Worm (Caenorhabditis elegans) whole organism, L4 larva: ENCODE measurements around the gene fbxa-135.

ENCODE experiments used
- F10B5.3 ChIP-seq: sonication (generic microtip); optimal IDR thresholded peaks from 2 replicates; lab custom pipeline; 2016; ENCODE audit warnings: mild to moderate bottlenecking, missing genetic modification characterization, missing compliant biosample characterization
- F49E8.2 ChIP-seq: sonication (generic microtip); optimal IDR thresholded peaks from 2 replicates; lab custom pipeline; 2016; ENCODE audit warnings: missing compliant biosample characterization, mild to moderate bottlenecking, missing genetic modification characterization, borderline replicate concordance
- T20F7.1 ChIP-seq: fragments of 200-800 bp; sonication (Bioruptor generic); optimal IDR thresholded peaks from 2 replicates; lab custom pipeline; 2018; ENCODE audit warnings: mild to moderate bottlenecking, missing genetic modification characterization, missing compliant biosample characterization
- Y105C5A.15 ChIP-seq: fragments of 200-800 bp; sonication (Bioruptor generic); IDR thresholded peaks from 2 replicates; pipeline ENCODE4 v1.3.6; 2022; ENCODE audit warnings: missing genetic modification characterization, missing compliant biosample characterization
- Y48G9A.11 ChIP-seq: fragments of 200-800 bp; sonication (Bioruptor generic); IDR thresholded peaks from 2 replicates; pipeline ENCODE4 v1.3.6; 2022; ENCODE audit warnings: missing genetic modification reagents, missing genetic modification characterization, missing compliant biosample characterization
- Y75B8A.6 ChIP-seq: fragments of 200-800 bp; sonication (Bioruptor generic); IDR thresholded peaks from 2 replicates; pipeline ENCODE4 v1.3.6; 2022; ENCODE audit warnings: missing genetic modification reagents, missing genetic modification characterization, missing compliant biosample characterization
- ama-1 ChIP-seq: fragments of 150-350 bp; optimal IDR thresholded peaks from 2 replicates; lab custom pipeline; 2014; ENCODE audit warnings: inconsistent platforms, mixed read lengths
- ceh-20 ChIP-seq: fragments of 200-800 bp; sonication (Bioruptor generic); IDR thresholded peaks from 2 replicates; pipeline ENCODE4 v1.3.6; 2022; ENCODE audit warnings: missing genetic modification reagents, missing genetic modification characterization, missing compliant biosample characterization
- ceh-28 ChIP-seq: fragments of 150-350 bp; optimal IDR thresholded peaks from 2 replicates; lab custom pipeline; 2014; ENCODE audit warnings: missing biosample characterization, missing genetic modification reagents, missing genetic modification characterization
- ctbp-1 ChIP-seq: fragments of 200-800 bp; sonication (Bioruptor generic); IDR thresholded peaks from 2 replicates; pipeline ENCODE4 v1.3.6; 2022; ENCODE audit warnings: missing genetic modification reagents, missing genetic modification characterization, missing compliant biosample characterization
- daf-8 ChIP-seq: fragments of 200-800 bp; sonication (Bioruptor generic); IDR thresholded peaks from 2 replicates; pipeline ENCODE4 v1.3.6; 2022; ENCODE audit warnings: missing genetic modification characterization, missing compliant biosample characterization
- dmd-6 ChIP-seq: fragments of 200-800 bp; sonication (Bioruptor generic); IDR thresholded peaks from 2 replicates; pipeline ENCODE4 v1.3.6; 2022; ENCODE audit warnings: missing genetic modification reagents, missing genetic modification characterization, missing compliant biosample characterization
- dmd-8 ChIP-seq: fragments of 200-800 bp; sonication (Bioruptor generic); IDR thresholded peaks from 2 replicates; pipeline ENCODE4 v1.3.6; 2022; ENCODE audit warnings: missing genetic modification characterization, missing compliant biosample characterization
- dve-1 ChIP-seq: sonication (generic microtip); optimal IDR thresholded peaks from 2 replicates; lab custom pipeline; 2017; ENCODE audit warnings: antibody characterized with exemption, mild to moderate bottlenecking, missing genetic modification characterization, missing compliant biosample characterization; ENCODE audit not compliant: insufficient read depth
- hif-1 ChIP-seq, 2 experiments: sonication (generic microtip); optimal IDR thresholded peaks; 2 replicates each; lab custom pipeline; 2016 to 2017; ENCODE audit warnings: missing compliant biosample characterization in 2 of 2, missing genetic modification characterization in 2 of 2, missing genetic modification reagents in 2 of 2, missing genotype in 2 of 2, mild to moderate bottlenecking in 1 of 2
- jun-1 ChIP-seq: fragments of 150-350 bp; optimal IDR thresholded peaks from 2 replicates; lab custom pipeline; 2014; ENCODE audit warnings: missing biosample characterization, missing genetic modification reagents, missing genetic modification characterization
- lin-1 ChIP-seq: fragments of 200-800 bp; sonication (Bioruptor generic); IDR thresholded peaks from 2 replicates; pipeline ENCODE4 v1.3.6; 2022; ENCODE audit warnings: missing genetic modification reagents, missing genetic modification characterization, missing compliant biosample characterization
- lin-38 ChIP-seq: fragments of 200-800 bp; sonication (Bioruptor generic); IDR thresholded peaks from 2 replicates; pipeline ENCODE4 v1.3.6; 2022; ENCODE audit warnings: missing genetic modification reagents, missing genetic modification characterization, missing compliant biosample characterization
- lin-39 ChIP-seq: fragments of 150-350 bp; optimal IDR thresholded peaks from 2 replicates; lab custom pipeline; 2014; ENCODE audit warnings: missing biosample characterization, missing genetic modification reagents, missing genetic modification characterization
- lir-3 ChIP-seq: sonication (generic microtip); optimal IDR thresholded peaks from 2 replicates; lab custom pipeline; 2016; ENCODE audit warnings: mild to moderate bottlenecking, missing genetic modification characterization, missing compliant biosample characterization
- lsy-2 ChIP-seq, 2 experiments: fragments of 150-350 bp in 1 of 2; sonication (generic microtip) in 1 of 2; optimal IDR thresholded peaks; 2 replicates each; lab custom pipeline; 2014 to 2017; ENCODE audit warnings: missing biosample characterization in 2 of 2, missing genetic modification characterization in 2 of 2
- madf-5 ChIP-seq, 2 experiments: fragments of 200-800 bp; sonication (Bioruptor generic); IDR thresholded peaks; 2 replicates each; pipeline ENCODE4 v1.3.6; 2022; ENCODE audit warnings: missing compliant biosample characterization in 2 of 2, missing genetic modification characterization in 2 of 2
- mdt-29 ChIP-seq: fragments of 200-800 bp; sonication (Bioruptor generic); IDR thresholded peaks from 2 replicates; pipeline ENCODE4 v1.3.6; 2022; ENCODE audit warnings: missing genetic modification reagents, missing genetic modification characterization, missing compliant biosample characterization
- mep-1 ChIP-seq: fragments of 150-350 bp; sonication (generic microtip); optimal IDR thresholded peaks from 3 replicates; lab custom pipeline; 2014; ENCODE audit warnings: missing biosample characterization, missing genetic modification characterization
- mes-2 ChIP-seq: sonication (generic microtip); optimal IDR thresholded peaks from 2 replicates; lab custom pipeline; 2016; ENCODE audit warnings: missing genotype, mild to moderate bottlenecking, missing genetic modification characterization, missing compliant biosample characterization; ENCODE audit not compliant: poor library complexity, severe bottlenecking
- nhr-102 ChIP-seq: sonication (generic microtip); optimal IDR thresholded peaks from 2 replicates; lab custom pipeline; 2016; ENCODE audit warnings: mild to moderate bottlenecking, missing genetic modification characterization, moderate library complexity, missing compliant biosample characterization
- nhr-11 ChIP-seq: fragments of 150-350 bp; optimal IDR thresholded peaks from 2 replicates; lab custom pipeline; 2014; ENCODE audit warnings: missing biosample characterization, missing genetic modification characterization
- nhr-237 ChIP-seq: sonication (generic microtip); optimal IDR thresholded peaks from 2 replicates; lab custom pipeline; 2017; ENCODE audit warnings: missing biosample characterization, missing genetic modification characterization
- nhr-42 ChIP-seq: fragments of 200-800 bp; sonication (Bioruptor generic); IDR thresholded peaks from 2 replicates; pipeline ENCODE4 v1.3.6; 2022; ENCODE audit warnings: missing genetic modification characterization, missing compliant biosample characterization
- nhr-6 ChIP-seq: fragments of 150-350 bp; optimal IDR thresholded peaks from 2 replicates; lab custom pipeline; 2014; ENCODE audit warnings: missing biosample characterization, missing genetic modification characterization
- nhr-76 ChIP-seq: fragments of 150-350 bp; optimal IDR thresholded peaks from 2 replicates; lab custom pipeline; 2014; ENCODE audit warnings: missing biosample characterization, missing genetic modification characterization
- rbr-2 ChIP-seq: sonication (generic microtip); optimal IDR thresholded peaks from 2 replicates; lab custom pipeline; 2016; ENCODE audit warnings: missing genotype, missing genetic modification characterization, missing compliant biosample characterization
- snpc-4 ChIP-seq: fragments of 150-350 bp; optimal IDR thresholded peaks from 2 replicates; lab custom pipeline; 2014; ENCODE audit warnings: missing biosample characterization, missing genetic modification characterization
- spr-3 ChIP-seq: fragments of 200-800 bp; sonication (Bioruptor generic); optimal IDR thresholded peaks from 2 replicates; lab custom pipeline; 2018; ENCODE audit warnings: mild to moderate bottlenecking, missing genetic modification characterization, missing compliant biosample characterization
- tra-1 ChIP-seq: fragments of 200-800 bp; sonication (Bioruptor generic); IDR thresholded peaks from 2 replicates; pipeline ENCODE4 v1.3.6; 2022; ENCODE audit warnings: missing genetic modification reagents, missing genetic modification characterization, missing compliant biosample characterization
- unc-130 ChIP-seq: sonication (generic microtip); optimal IDR thresholded peaks from 2 replicates; lab custom pipeline; 2016; ENCODE audit warnings: missing genetic modification reagents, missing genetic modification characterization, missing compliant biosample characterization
- unc-62 ChIP-seq, 3 experiments: fragments of 150-350 bp in 1 of 3; sonication (generic microtip); optimal IDR thresholded peaks in 2 of 3; peaks in 1 of 3; 1 replicate in 1 of 3; 2 replicates in 2 of 3; lab custom pipeline; 2014 to 2017; ENCODE audit warnings: missing biosample characterization in 3 of 3, missing genetic modification characterization in 3 of 3, missing genetic modification reagents in 3 of 3, missing genotype in 1 of 3
- vab-7 ChIP-seq: fragments of 200-800 bp; sonication (Bioruptor generic); IDR thresholded peaks from 2 replicates; pipeline ENCODE4 v1.3.6; 2022; ENCODE audit warnings: missing genetic modification reagents, missing genetic modification characterization, missing compliant biosample characterization
- zfp-3 ChIP-seq: fragments of 200-800 bp; sonication (Bioruptor generic); conservative IDR thresholded peaks from 2 replicates; pipeline ENCODE4 v1.3.6; 2022; ENCODE audit warnings: missing genetic modification reagents, missing genetic modification characterization, missing compliant biosample characterization

fbxa-135 gene

ce11 chrV:15395347-15395746 lies 6.7 kb upstream of the fbxa-135 start, which contains the start of gene cyb-3:
Gene cyb-3 (plus strand): TSS chrV:15395696.
- 0 out of 2 replicates have a peak, but pooled peaks have one; percentile 32 for TF ChIP-seq Y48G9A.11 (GFP tag; lab: Robert Waterston, UW)
- peak; percentile 30 for TF ChIP-seq unc-130
- TF ChIP-seq lir-3: no peak
- TF ChIP-seq lin-38 (GFP tag; lab: Robert Waterston, UW): peak; percentile 90

ce11 chrV:15397139-15397538 lies 4.9 kb upstream of the fbxa-135 start:
- TF ChIP-seq nhr-6 (no peak), ceh-20 (GFP tag; lab: Robert Waterston, UW) (no peak), lin-39 (no peak), mes-2 (tag; lab: Kevin White, UChicago) (no peak), nhr-76 (tag; lab: Kevin White, UChicago) (no peak), daf-8 (GFP tag; lab: Robert Waterston, UW) (no peak), mep-1 (tag; lab: Kevin White, UChicago) (no peak), dmd-8 (GFP tag; lab: Robert Waterston, UW) (no peak), lsy-2 (tag; optimal IDR thresholded peaks at IDR 0.05; lab: Kevin White, UChicago) (no peak), nhr-237 (no peak), lin-1 (no peak), Y105C5A.15 (GFP tag; lab: Robert Waterston, UW) (no peak), vab-7 (GFP tag; lab: Robert Waterston, UW) (no peak), rbr-2 (no peak), T20F7.1 (GFP tag; lab: Kevin White, UChicago) (no peak), zfp-3 (GFP tag; lab: Robert Waterston, UW) (no peak), F10B5.3 (no peak), nhr-11 (tag; lab: Kevin White, UChicago) (no peak)

DNA sequence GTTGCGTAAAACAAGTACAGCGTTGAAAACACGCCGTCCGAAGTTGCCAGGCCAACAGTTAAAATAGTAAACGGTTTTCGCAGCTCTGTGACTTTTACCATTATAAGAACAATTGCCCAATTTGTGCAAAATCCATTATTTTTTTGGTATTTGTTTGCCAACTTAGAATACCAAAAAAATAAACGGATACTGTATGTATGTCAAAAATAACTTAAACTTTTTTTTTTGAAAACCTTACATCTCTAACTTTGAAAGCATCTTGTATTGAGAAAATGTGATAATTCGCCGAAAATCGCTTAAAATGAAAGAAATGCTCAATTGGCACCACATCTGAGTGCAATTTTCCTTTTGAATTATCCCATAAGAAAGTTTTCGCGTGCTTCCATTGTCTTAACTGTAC lies 3.3 kb upstream of the fbxa-135 start, which contains the start of gene fbxa-199:
Gene fbxa-199 (minus strand): TSS at position 101 of the 400 bp plus-strand sequence.
- no peak for TF ChIP-seq hif-1 (tag; optimal IDR thresholded peaks at IDR 0.05; lab: Kevin White, UChicago)
- no peak for TF ChIP-seq ceh-28 (tag; lab: Kevin White, UChicago)
- TF ChIP-seq nhr-102: no peak
- TF ChIP-seq ctbp-1 (GFP tag; lab: Robert Waterston, UW): no peak
- TF ChIP-seq mep-1 (tag; lab: Kevin White, UChicago): no peak
- TF ChIP-seq lin-38 (GFP tag; lab: Robert Waterston, UW): no peak
- TF ChIP-seq dmd-6 (GFP tag; lab: Robert Waterston, UW): no peak
- TF ChIP-seq jun-1 (tag; lab: Kevin White, UChicago): no peak
- no peak for TF ChIP-seq mdt-29 (GFP tag; lab: Robert Waterston, UW)
- no peak for TF ChIP-seq unc-62 (GFP tag; optimal IDR thresholded peaks at IDR 0.05 in 1 of 2; lab: Kevin White, UChicago)
- TF ChIP-seq unc-62 (tag; optimal IDR thresholded peaks at IDR 0.05; lab: Kevin White, UChicago): no peak
- TF ChIP-seq F10B5.3: no peak
- no peak for TF ChIP-seq nhr-76 (tag; lab: Kevin White, UChicago)

ce11 chrV:15399691-15400377 lies 2.2 kb upstream of the fbxa-135 start, which contains the start of the genes T06E6.15 and sri-7:
Gene T06E6.15 (minus strand): TSS chrV:15399791.
Gene sri-7 (plus strand): TSS chrV:15400327.
- TF ChIP-seq spr-3 (no peak), snpc-4 (no peak), zfp-3 (GFP tag; lab: Robert Waterston, UW) (no peak), dve-1 (tag; lab: Kevin White, UChicago) (no peak), tra-1 (GFP tag; lab: Robert Waterston, UW) (no peak), ama-1 (no peak), nhr-42 (no peak), F49E8.2 (tag; lab: Kevin White, UChicago) (no peak), Y75B8A.6 (GFP tag; lab: Robert Waterston, UW) (no peak), madf-5 (GFP tag; IDR thresholded peaks at IDR 0.05; lab: Robert Waterston, UW) (no peak), lin-1 (no peak)
